Worm (Caenorhabditis elegans) whole organism, late embryonic: ENCODE results near the gene C04G6.2.

Experiments used
- ama-1 ChIP-seq: fragments of 150-350 bp; optimal IDR thresholded peaks from 2 replicates; lab custom pipeline; 2014
- pqm-1 ChIP-seq: sonication (generic microtip); optimal IDR thresholded peaks from 2 replicates; lab custom pipeline; 2016; ENCODE audit warnings: missing genetic modification characterization, missing compliant biosample characterization

- no peak for TF ChIP-seq pqm-1 (tag; lab: Kevin White, UChicago)
- TF ChIP-seq ama-1 (lab: Kevin White, UChicago), result no peak
These were observed 6.6 kb downstream of the C04G6.2 start, which contains the start of gene C04G6.6 for ce11 chrII:5099649-5100048.
